Fruit fly (Drosophila melanogaster): ENCODE measurements around the gene CG12321.
A peak's percentile ranks its signal among the peaks of the same experiment; 100 is the strongest.

The CG12321 gene

DNA sequence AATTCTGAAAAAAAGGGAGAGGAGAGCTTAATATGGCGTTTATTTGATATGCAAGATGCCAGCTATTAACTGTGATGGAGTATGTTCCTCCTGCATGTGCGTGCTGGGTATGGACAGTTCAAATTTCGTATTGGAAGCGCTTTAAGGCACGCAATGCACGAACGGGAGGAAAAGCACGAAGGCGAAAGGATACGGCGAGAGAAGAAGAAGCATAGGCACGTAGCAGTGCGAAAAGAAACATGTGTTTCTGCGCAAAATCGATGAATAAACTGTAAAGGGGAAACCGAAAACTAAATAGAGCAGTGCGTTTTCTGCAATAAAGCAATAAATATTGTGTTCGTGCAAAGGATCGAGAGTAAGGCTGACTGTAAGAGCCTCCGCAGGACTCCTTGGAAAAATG lies 27.4 kb upstream of the CG12321 start, which contains the start of gene CG14314:
CG14314 (plus strand) TSS at position 243 of the 400 bp plus-strand sequence.
- no peak for TF ChIP-seq Crg-1 (GFP tag; optimal IDR thresholded peaks at IDR 0.05)
- TF ChIP-seq ovo (GFP tag; optimal IDR thresholded peaks at IDR 0.05): no peak
- no peak for TF ChIP-seq Hr96 (GFP tag; optimal IDR thresholded peaks at IDR 0.05)
- no peak for TF ChIP-seq Mnt (GFP tag; optimal IDR thresholded peaks at IDR 0.05)
- no peak for TF ChIP-seq cnc (optimal IDR thresholded peaks at IDR 0.05)
- TF ChIP-seq Clk (GFP tag; optimal IDR thresholded peaks at IDR 0.05): no peak
- TF ChIP-seq pad (GFP tag; optimal IDR thresholded peaks at IDR 0.05): no peak
- TF ChIP-seq cic (GFP tag; optimal IDR thresholded peaks at IDR 0.05): no peak
- no peak for TF ChIP-seq CG11617 (GFP tag; optimal IDR thresholded peaks at IDR 0.05)
- TF ChIP-seq CG7045 (GFP tag; optimal IDR thresholded peaks at IDR 0.05): no peak
- TF ChIP-seq toe (GFP tag; optimal IDR thresholded peaks at IDR 0.05): no peak

dm6 chr3R:18215300-18215699 lies 26.8 kb upstream of the CG12321 start:
- peak; percentile 69 for TF ChIP-seq toe (GFP tag; optimal IDR thresholded peaks at IDR 0.05)
- no peak for TF ChIP-seq kay (GFP tag; ENCODE audit: borderline replicate concordance)
- TF ChIP-seq CG11617 (GFP tag; optimal IDR thresholded peaks at IDR 0.05): peak; percentile 22
- no peak for TF ChIP-seq CG7045 (GFP tag; optimal IDR thresholded peaks at IDR 0.05)
- peak; percentile 29 for TF ChIP-seq Mnt (GFP tag; optimal IDR thresholded peaks at IDR 0.05)
- TF ChIP-seq CG14711 (tag; optimal IDR thresholded peaks at IDR 0.05): peak; percentile 22
- no peak for TF ChIP-seq ovo (GFP tag; optimal IDR thresholded peaks at IDR 0.05)
- peak; percentile 55 for TF ChIP-seq Hr96 (GFP tag; optimal IDR thresholded peaks at IDR 0.05)
- TF ChIP-seq CG12768 (GFP tag; optimal IDR thresholded peaks at IDR 0.05): peak; percentile 35
- peak; percentile 31 for TF ChIP-seq CG5204 (GFP tag; optimal IDR thresholded peaks at IDR 0.05)
- peak; percentile 32 for TF ChIP-seq CG33017 (tag; optimal IDR thresholded peaks at IDR 0.05)
- no peak for TF ChIP-seq CG1620 (GFP tag; optimal IDR thresholded peaks at IDR 0.05)
- TF ChIP-seq tj (GFP tag; optimal IDR thresholded peaks at IDR 0.05): no peak
- TF ChIP-seq Clk (GFP tag; optimal IDR thresholded peaks at IDR 0.05): no peak
- peak; percentile 52 for TF ChIP-seq bab1 (GFP tag; optimal IDR thresholded peaks at IDR 0.05)
- TF ChIP-seq pad (GFP tag; optimal IDR thresholded peaks at IDR 0.05): no peak
- TF ChIP-seq cic (GFP tag; optimal IDR thresholded peaks at IDR 0.05): no peak
- TF ChIP-seq cnc (optimal IDR thresholded peaks at IDR 0.05): no peak
- TF ChIP-seq Crg-1 (GFP tag; optimal IDR thresholded peaks at IDR 0.05): no peak
- TF ChIP-seq CG7101 (tag; optimal IDR thresholded peaks at IDR 0.05): peak; percentile 10

- no peak for TF ChIP-seq pad (GFP tag; optimal IDR thresholded peaks at IDR 0.05)
- no peak for TF ChIP-seq CG33017 (tag; optimal IDR thresholded peaks at IDR 0.05)
- no peak for TF ChIP-seq cnc (optimal IDR thresholded peaks at IDR 0.05)
- TF ChIP-seq kay (GFP tag; ENCODE audit: borderline replicate concordance): no peak
- TF ChIP-seq bab1 (GFP tag; optimal IDR thresholded peaks at IDR 0.05): no peak
- TF ChIP-seq CG11617 (GFP tag; optimal IDR thresholded peaks at IDR 0.05): no peak
Measured at dm6 chr3R:18208479-18208878, 20.0 kb upstream of the CG12321 start, which contains the start of gene CG44158. CG44158 (plus strand) TSS chr3R:18208779.

dm6 chr3R:18199885-18200249 lies 11.4 kb upstream of the CG12321 start:
- no peak for TF ChIP-seq Mnt (GFP tag; optimal IDR thresholded peaks at IDR 0.05)
- TF ChIP-seq CG12768 (GFP tag; optimal IDR thresholded peaks at IDR 0.05): no peak
- TF ChIP-seq CG5204 (GFP tag; optimal IDR thresholded peaks at IDR 0.05): no peak
- TF ChIP-seq CG7045 (GFP tag; optimal IDR thresholded peaks at IDR 0.05): no peak
- no peak for TF ChIP-seq Hr96 (GFP tag; optimal IDR thresholded peaks at IDR 0.05)
- no peak for TF ChIP-seq CG14711 (tag; optimal IDR thresholded peaks at IDR 0.05)
- TF ChIP-seq Crg-1 (GFP tag; optimal IDR thresholded peaks at IDR 0.05): no peak
- no peak for TF ChIP-seq toe (GFP tag; optimal IDR thresholded peaks at IDR 0.05)
- TF ChIP-seq kay (GFP tag; ENCODE audit: borderline replicate concordance): no peak
- TF ChIP-seq cic (GFP tag; optimal IDR thresholded peaks at IDR 0.05): no peak

- peak; percentile 57 for TF ChIP-seq kay (GFP tag; ENCODE audit: borderline replicate concordance)
- TF ChIP-seq Mnt (GFP tag; optimal IDR thresholded peaks at IDR 0.05): no peak
- TF ChIP-seq CG12768 (GFP tag; optimal IDR thresholded peaks at IDR 0.05): no peak
- TF ChIP-seq CG33017 (tag; optimal IDR thresholded peaks at IDR 0.05): peak; percentile 25
Measured at dm6 chr3R:18199177-18199884, 10.8 kb upstream of the CG12321 start, which contains the start of the genes Ssdp and CG7985. Ssdp (minus strand) TSS chr3R:18199595. CG7985 (plus strand) TSS chr3R:18199857.

DNA sequence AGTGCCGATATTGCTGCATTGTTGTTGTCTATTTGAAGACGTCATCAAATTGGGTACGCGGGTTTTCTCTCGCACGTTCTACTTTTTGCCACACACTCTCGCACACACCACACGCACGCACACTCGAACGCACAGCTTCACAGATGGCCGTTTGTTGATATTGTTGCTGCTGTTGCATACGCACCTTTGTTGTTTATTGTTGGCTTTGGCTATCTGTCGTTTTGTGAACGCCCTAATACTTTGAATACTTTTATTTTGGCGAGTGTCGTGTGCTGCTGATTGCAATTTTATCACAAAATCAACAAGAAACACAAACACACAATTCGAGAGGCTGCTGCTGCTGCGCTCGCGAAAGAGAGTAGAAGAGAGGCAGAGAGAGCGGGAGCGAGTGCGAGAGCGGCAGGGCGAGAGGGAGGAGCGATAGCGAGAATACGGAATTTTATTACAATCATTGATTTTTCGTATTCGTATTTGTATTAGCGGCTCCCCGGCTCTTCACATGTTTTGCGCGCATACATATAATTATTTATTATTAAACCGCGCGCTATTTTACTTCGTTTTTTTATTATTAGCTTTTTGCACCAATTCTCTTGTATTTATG lies 10.1 kb upstream of the CG12321 start:
- TF ChIP-seq cnc (optimal IDR thresholded peaks at IDR 0.05) (no peak), CG12768 (GFP tag; optimal IDR thresholded peaks at IDR 0.05) (peak; percentile 73), bab1 (GFP tag; optimal IDR thresholded peaks at IDR 0.05) (no peak), CG5204 (GFP tag; optimal IDR thresholded peaks at IDR 0.05) (no peak), Clk (GFP tag; optimal IDR thresholded peaks at IDR 0.05) (peak; percentile 25), toe (GFP tag; optimal IDR thresholded peaks at IDR 0.05) (no peak), Mnt (GFP tag; optimal IDR thresholded peaks at IDR 0.05) (peak; percentile 65), Crg-1 (GFP tag; optimal IDR thresholded peaks at IDR 0.05) (peak; percentile 34), CG7101 (tag; optimal IDR thresholded peaks at IDR 0.05) (peak; percentile 64), kay (GFP tag; ENCODE audit: borderline replicate concordance) (no peak), CG33017 (tag; optimal IDR thresholded peaks at IDR 0.05) (peak; percentile 14), CG1620 (GFP tag; optimal IDR thresholded peaks at IDR 0.05) (peak; percentile 59), pad (GFP tag; optimal IDR thresholded peaks at IDR 0.05) (peak; percentile 36), tj (GFP tag; optimal IDR thresholded peaks at IDR 0.05) (peak; percentile 56), cic (GFP tag; optimal IDR thresholded peaks at IDR 0.05) (peak; percentile 80), CG7045 (GFP tag; optimal IDR thresholded peaks at IDR 0.05) (peak; percentile 55), CG14711 (tag; optimal IDR thresholded peaks at IDR 0.05) (peak; percentile 15), Hr96 (GFP tag; optimal IDR thresholded peaks at IDR 0.05) (peak; percentile 4), ovo (GFP tag; optimal IDR thresholded peaks at IDR 0.05) (peak; percentile 46), CG11617 (GFP tag; optimal IDR thresholded peaks at IDR 0.05) (peak; percentile 60)
